Worm (Caenorhabditis elegans) whole organism, L4 larva: ENCODE results near the gene acl-7.
A peak's percentile ranks its signal among the peaks of the same experiment; 100 is the strongest.

Experiments used
- R02D3.7 ChIP-seq: fragments of 150-350 bp; sonication (generic microtip); optimal IDR thresholded peaks from 3 replicates; lab custom pipeline; 2014; ENCODE audit warnings: missing biosample characterization, missing genetic modification characterization
- T20F7.1 ChIP-seq: fragments of 200-800 bp; sonication (Bioruptor generic); optimal IDR thresholded peaks from 2 replicates; lab custom pipeline; 2018; ENCODE audit warnings: mild to moderate bottlenecking, missing genetic modification characterization, missing compliant biosample characterization
- T26A8.4 ChIP-seq: fragments of 200-800 bp; sonication (Bioruptor generic); IDR thresholded peaks from 2 replicates; pipeline ENCODE4 v1.3.6; 2022; ENCODE audit warnings: missing genetic modification characterization, missing compliant biosample characterization
- Y75B8A.6 ChIP-seq: fragments of 200-800 bp; sonication (Bioruptor generic); IDR thresholded peaks from 2 replicates; pipeline ENCODE4 v1.3.6; 2022; ENCODE audit warnings: missing genetic modification reagents, missing genetic modification characterization, missing compliant biosample characterization
- aha-1 ChIP-seq: fragments of 150-350 bp; peaks from one replicate; lab custom pipeline; 2014; ENCODE audit warnings: missing biosample characterization, missing genetic modification characterization
- ama-1 ChIP-seq: fragments of 150-350 bp; optimal IDR thresholded peaks from 2 replicates; lab custom pipeline; 2014; ENCODE audit warnings: inconsistent platforms, mixed read lengths
- ceh-20 ChIP-seq: fragments of 200-800 bp; sonication (Bioruptor generic); IDR thresholded peaks from 2 replicates; pipeline ENCODE4 v1.3.6; 2022; ENCODE audit warnings: missing genetic modification reagents, missing genetic modification characterization, missing compliant biosample characterization
- ceh-44 ChIP-seq: fragments of 200-800 bp; sonication (Bioruptor generic); IDR thresholded peaks from 2 replicates; pipeline ENCODE4 v1.3.6; 2022; ENCODE audit warnings: missing genetic modification reagents, missing genetic modification characterization, missing compliant biosample characterization
- ctbp-1 ChIP-seq: fragments of 200-800 bp; sonication (Bioruptor generic); IDR thresholded peaks from 2 replicates; pipeline ENCODE4 v1.3.6; 2022; ENCODE audit warnings: missing genetic modification reagents, missing genetic modification characterization, missing compliant biosample characterization
- dmd-9 ChIP-seq: fragments of 200-800 bp; sonication (Bioruptor generic); IDR thresholded peaks from 2 replicates; pipeline ENCODE4 v1.3.6; 2022; ENCODE audit warnings: missing genetic modification reagents, missing genetic modification characterization, missing compliant biosample characterization
- dpl-1 ChIP-seq: fragments of 150-350 bp; optimal IDR thresholded peaks from 2 replicates; lab custom pipeline; 2014; ENCODE audit warnings: missing biosample characterization, missing genetic modification reagents, missing genetic modification characterization
- egl-27 ChIP-seq: sonication (generic microtip); optimal IDR thresholded peaks from 3 replicates; lab custom pipeline; 2017; ENCODE audit warnings: missing biosample characterization, missing genetic modification reagents, missing genetic modification characterization
- egl-43 ChIP-seq: fragments of 200-800 bp; sonication (Bioruptor generic); IDR thresholded peaks from 2 replicates; pipeline ENCODE4 v1.3.6; 2022; ENCODE audit warnings: missing genetic modification reagents, missing genetic modification characterization, missing compliant biosample characterization
- gei-8 ChIP-seq: fragments of 200-800 bp; sonication (Bioruptor generic); optimal IDR thresholded peaks from 2 replicates; lab custom pipeline; 2018; ENCODE audit warnings: mild to moderate bottlenecking, missing genetic modification characterization, missing compliant biosample characterization
- hlh-11 ChIP-seq: fragments of 200-800 bp; sonication (Bioruptor generic); optimal IDR thresholded peaks from 2 replicates; lab custom pipeline; 2018; ENCODE audit warnings: mild to moderate bottlenecking, missing genetic modification characterization, missing compliant biosample characterization
- jun-1 ChIP-seq: fragments of 150-350 bp; optimal IDR thresholded peaks from 2 replicates; lab custom pipeline; 2014; ENCODE audit warnings: missing biosample characterization, missing genetic modification reagents, missing genetic modification characterization
- lin-1 ChIP-seq: fragments of 200-800 bp; sonication (Bioruptor generic); IDR thresholded peaks from 2 replicates; pipeline ENCODE4 v1.3.6; 2022; ENCODE audit warnings: missing genetic modification reagents, missing genetic modification characterization, missing compliant biosample characterization
- lin-13 ChIP-seq: fragments of 150-350 bp; optimal IDR thresholded peaks from 2 replicates; lab custom pipeline; 2014; ENCODE audit warnings: missing biosample characterization, missing genetic modification reagents, missing genetic modification characterization
- lin-15B ChIP-seq: fragments of 150-350 bp; sonication (generic microtip); optimal IDR thresholded peaks from 3 replicates; lab custom pipeline; 2014; ENCODE audit warnings: missing biosample characterization, missing genetic modification characterization
- lin-29 ChIP-seq: fragments of 200-800 bp; sonication (Bioruptor generic); IDR thresholded peaks from 2 replicates; pipeline ENCODE4 v1.3.6; 2022; ENCODE audit warnings: missing genetic modification reagents, missing genetic modification characterization, missing compliant biosample characterization
- lin-38 ChIP-seq: fragments of 200-800 bp; sonication (Bioruptor generic); IDR thresholded peaks from 2 replicates; pipeline ENCODE4 v1.3.6; 2022; ENCODE audit warnings: missing genetic modification reagents, missing genetic modification characterization, missing compliant biosample characterization
- lsy-2 ChIP-seq, 2 experiments: fragments of 150-350 bp in 1 of 2; sonication (generic microtip) in 1 of 2; optimal IDR thresholded peaks; 2 replicates each; lab custom pipeline; 2014 to 2017; ENCODE audit warnings: missing biosample characterization in 2 of 2, missing genetic modification characterization in 2 of 2
- madf-5 ChIP-seq, 2 experiments: fragments of 200-800 bp; sonication (Bioruptor generic); IDR thresholded peaks; 2 replicates each; pipeline ENCODE4 v1.3.6; 2022; ENCODE audit warnings: missing compliant biosample characterization in 2 of 2, missing genetic modification characterization in 2 of 2
- mdl-1 ChIP-seq, 2 experiments: fragments of 150-350 bp in 1 of 2; sonication (generic microtip) in 1 of 2; optimal IDR thresholded peaks; 2 replicates each; lab custom pipeline; 2014 to 2017; ENCODE audit warnings: missing biosample characterization in 2 of 2, missing genetic modification characterization in 2 of 2
- mdt-29 ChIP-seq: fragments of 200-800 bp; sonication (Bioruptor generic); IDR thresholded peaks from 2 replicates; pipeline ENCODE4 v1.3.6; 2022; ENCODE audit warnings: missing genetic modification reagents, missing genetic modification characterization, missing compliant biosample characterization
- mes-2 ChIP-seq: sonication (generic microtip); optimal IDR thresholded peaks from 2 replicates; lab custom pipeline; 2016; ENCODE audit warnings: missing genotype, mild to moderate bottlenecking, missing genetic modification characterization, missing compliant biosample characterization; ENCODE audit not compliant: poor library complexity, severe bottlenecking
- mxl-2 ChIP-seq: fragments of 200-800 bp; sonication (Bioruptor generic); conservative IDR thresholded peaks from 2 replicates; pipeline ENCODE4 v1.3.6; 2022; ENCODE audit warnings: missing genetic modification reagents, missing genetic modification characterization, missing compliant biosample characterization
- mxl-3 ChIP-seq: fragments of 200-800 bp; sonication (Bioruptor generic); optimal IDR thresholded peaks from 2 replicates; lab custom pipeline; 2018; ENCODE audit warnings: mild to moderate bottlenecking, missing genetic modification characterization, missing compliant biosample characterization
- nhr-102 ChIP-seq: sonication (generic microtip); optimal IDR thresholded peaks from 2 replicates; lab custom pipeline; 2016; ENCODE audit warnings: mild to moderate bottlenecking, missing genetic modification characterization, moderate library complexity, missing compliant biosample characterization
- nhr-111 ChIP-seq: fragments of 200-800 bp; sonication (Bioruptor generic); optimal IDR thresholded peaks from 2 replicates; lab custom pipeline; 2018; ENCODE audit warnings: mild to moderate bottlenecking, missing genetic modification characterization, missing compliant biosample characterization
- nhr-25 ChIP-seq: sonication (generic microtip); optimal IDR thresholded peaks from 2 replicates; lab custom pipeline; 2017; ENCODE audit warnings: missing genetic modification characterization, mild to moderate bottlenecking, missing compliant biosample characterization, antibody characterized with exemption, moderate library complexity, borderline replicate concordance; ENCODE audit not compliant: insufficient read depth
- nhr-28 ChIP-seq: fragments of 150-350 bp; optimal IDR thresholded peaks from 2 replicates; lab custom pipeline; 2014; ENCODE audit warnings: missing biosample characterization, missing genetic modification characterization
- nhr-6 ChIP-seq: fragments of 150-350 bp; optimal IDR thresholded peaks from 2 replicates; lab custom pipeline; 2014; ENCODE audit warnings: missing biosample characterization, missing genetic modification characterization
- nhr-76 ChIP-seq: fragments of 150-350 bp; optimal IDR thresholded peaks from 2 replicates; lab custom pipeline; 2014; ENCODE audit warnings: missing biosample characterization, missing genetic modification characterization
- php-3 ChIP-seq: fragments of 200-800 bp; sonication (Bioruptor generic); IDR thresholded peaks from 2 replicates; pipeline ENCODE4 v1.3.6; 2022; ENCODE audit warnings: missing genetic modification reagents, missing genetic modification characterization, missing compliant biosample characterization
- pqm-1 ChIP-seq: sonication (generic microtip); optimal IDR thresholded peaks from 2 replicates; lab custom pipeline; 2017; ENCODE audit warnings: missing biosample characterization, missing genetic modification characterization
- saeg-2 ChIP-seq: fragments of 200-800 bp; sonication (Bioruptor generic); IDR thresholded peaks from 2 replicates; pipeline ENCODE4 v1.3.6; 2022; ENCODE audit warnings: missing genetic modification reagents, missing genetic modification characterization, missing compliant biosample characterization
- sdz-12 ChIP-seq: fragments of 200-800 bp; sonication (Bioruptor generic); optimal IDR thresholded peaks from 2 replicates; lab custom pipeline; 2018; ENCODE audit warnings: mild to moderate bottlenecking, missing genetic modification characterization, missing compliant biosample characterization
- set-16 ChIP-seq: fragments of 200-800 bp; sonication (Bioruptor generic); IDR thresholded peaks from 2 replicates; pipeline ENCODE4 v1.3.6; 2022; ENCODE audit warnings: missing genetic modification reagents, missing genetic modification characterization, missing compliant biosample characterization
- snpc-1.2 ChIP-seq: fragments of 200-800 bp; sonication (Bioruptor generic); IDR thresholded peaks from 2 replicates; pipeline ENCODE4 v1.3.6; 2022; ENCODE audit warnings: missing genetic modification reagents, missing genetic modification characterization, missing compliant biosample characterization
- spr-3 ChIP-seq: fragments of 200-800 bp; sonication (Bioruptor generic); optimal IDR thresholded peaks from 2 replicates; lab custom pipeline; 2018; ENCODE audit warnings: mild to moderate bottlenecking, missing genetic modification characterization, missing compliant biosample characterization
- tra-1 ChIP-seq: fragments of 200-800 bp; sonication (Bioruptor generic); IDR thresholded peaks from 2 replicates; pipeline ENCODE4 v1.3.6; 2022; ENCODE audit warnings: missing genetic modification reagents, missing genetic modification characterization, missing compliant biosample characterization
- unc-130 ChIP-seq: sonication (generic microtip); optimal IDR thresholded peaks from 2 replicates; lab custom pipeline; 2016; ENCODE audit warnings: missing genetic modification reagents, missing genetic modification characterization, missing compliant biosample characterization
- vab-7 ChIP-seq: fragments of 200-800 bp; sonication (Bioruptor generic); IDR thresholded peaks from 2 replicates; pipeline ENCODE4 v1.3.6; 2022; ENCODE audit warnings: missing genetic modification reagents, missing genetic modification characterization, missing compliant biosample characterization
- zfp-2 ChIP-seq: sonication (generic microtip); optimal IDR thresholded peaks from 2 replicates; lab custom pipeline; 2016; ENCODE audit warnings: mild to moderate bottlenecking, missing genetic modification characterization, missing compliant biosample characterization
- zfp-3 ChIP-seq: fragments of 200-800 bp; sonication (Bioruptor generic); conservative IDR thresholded peaks from 2 replicates; pipeline ENCODE4 v1.3.6; 2022; ENCODE audit warnings: missing genetic modification reagents, missing genetic modification characterization, missing compliant biosample characterization
- zip-2 ChIP-seq: fragments of 150-350 bp; optimal IDR thresholded peaks from 2 replicates; lab custom pipeline; 2014; ENCODE audit warnings: missing biosample characterization, missing genetic modification characterization

acl-7 gene

DNA sequence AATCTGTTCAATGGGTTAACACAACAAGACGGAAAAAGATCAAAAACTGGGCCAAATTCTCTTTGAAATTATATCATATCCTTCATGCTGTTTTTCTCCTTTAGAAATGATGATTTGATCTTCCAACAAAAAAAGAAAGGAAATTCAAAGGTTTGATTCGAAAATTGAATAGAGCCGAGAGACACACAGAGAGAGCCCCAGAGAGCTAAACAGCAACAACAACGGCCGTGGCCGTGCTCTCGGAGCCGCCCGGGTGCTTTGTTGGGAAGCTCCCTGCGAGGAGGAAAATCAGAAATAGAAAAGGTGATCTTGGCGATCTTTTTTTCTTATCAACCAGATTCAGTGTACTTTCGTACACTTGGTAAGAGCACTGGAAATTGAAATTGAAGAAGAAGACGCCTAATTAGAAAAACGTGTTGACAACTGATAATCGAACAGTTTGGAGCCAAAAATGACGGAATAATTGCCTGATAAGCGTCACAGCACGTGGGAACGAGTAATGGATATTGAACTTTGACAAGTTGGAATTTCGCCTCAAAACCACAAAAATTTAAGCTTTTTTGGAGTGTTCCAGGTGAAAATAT, 19.0 kb downstream of the acl-7 start (continued):
- TF ChIP-seq mxl-2 (GFP tag; lab: Robert Waterston, UW) (no peak), ceh-20 (no peak), T20F7.1 (GFP tag; lab: Kevin White, UChicago) (peak; percentile 27), nhr-111 (GFP tag; lab: Kevin White, UChicago) (no peak), lin-13 (no peak), egl-43 (GFP tag; lab: Robert Waterston, UW) (0 out of 2 replicates have a peak, but pooled peaks have one; percentile 46), nhr-6 (no peak), aha-1 (no peak), snpc-1.2 (GFP tag; lab: Robert Waterston, UW) (peak; percentile 10; the same call in 1 of the 2 replicates), lin-15B (tag; lab: Kevin White, UChicago) (no peak), gei-8 (GFP tag; lab: Kevin White, UChicago) (no peak), sdz-12 (GFP tag; lab: Kevin White, UChicago) (peak; percentile 48), mdt-29 (GFP tag; lab: Robert Waterston, UW) (no peak; the same call in 1 of the 2 replicates), lin-1 (GFP tag; lab: Robert Waterston, UW) (0 out of 2 replicates have a peak, but pooled peaks have one; percentile 15), tra-1 (GFP tag; lab: Robert Waterston, UW) (0 out of 2 replicates have a peak, but pooled peaks have one; percentile 11), nhr-76 (tag; lab: Kevin White, UChicago) (no peak), lin-38 (0 out of 2 replicates have a peak, but pooled peaks have one; percentile 5), nhr-25 (tag; lab: Kevin White, UChicago) (no peak), R02D3.7 (tag; lab: Kevin White, UChicago) (no peak), nhr-28 (peak; percentile 36), zfp-3 (GFP tag; lab: Robert Waterston, UW) (0 out of 2 replicates have a peak, but pooled peaks have one; percentile 17), vab-7 (GFP tag; lab: Robert Waterston, UW) (no peak), egl-27 (tag; lab: Kevin White, UChicago) (no peak), pqm-1 (peak; percentile 37), mdl-1 (tag; optimal IDR thresholded peaks at IDR 0.05; lab: Kevin White, UChicago) (peak in 1 of 2 experiments; percentile 65)
- TF ChIP-seq, all 104 proteins: peak for 24

DNA sequence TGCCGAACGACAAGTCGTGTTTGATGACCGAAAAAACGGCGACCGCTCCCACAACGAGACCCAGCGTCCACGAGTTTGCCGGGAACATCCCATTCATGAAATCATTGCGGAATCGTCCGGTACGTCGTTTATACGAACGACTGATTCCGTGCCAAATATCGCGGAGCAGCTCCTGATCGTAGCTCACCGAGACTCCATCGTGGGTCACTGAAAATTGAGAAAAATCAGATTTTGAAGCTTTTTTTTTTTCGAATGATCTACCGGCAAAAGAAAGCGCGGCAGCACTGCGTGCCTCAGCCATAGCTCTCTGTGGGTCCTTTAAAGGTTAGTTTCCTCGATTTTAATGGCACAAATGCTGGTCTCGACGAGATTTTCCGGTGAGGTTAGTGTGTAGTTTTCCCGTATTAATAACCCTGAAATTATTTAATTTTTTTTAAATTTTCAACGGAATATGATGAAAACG, 20.2 kb downstream of the acl-7 start, which contains the start of gene cpt-1:
Gene cpt-1, minus strand, starts transcription at position 413 of the 463 bp plus-strand sequence.
- TF ChIP-seq mxl-3 (GFP tag; lab: Kevin White, UChicago), result peak; percentile 3
- TF ChIP-seq T26A8.4 (GFP tag; lab: Robert Waterston, UW), result peak; percentile 73
- no peak for TF ChIP-seq dpl-1
- peak; percentile 22; the same call in 1 of the 2 replicates for TF ChIP-seq set-16 (GFP tag; lab: Robert Waterston, UW)
- TF ChIP-seq ceh-44 (GFP tag; lab: Robert Waterston, UW), result no peak
- no peak for TF ChIP-seq lsy-2 (tag; optimal IDR thresholded peaks at IDR 0.05; lab: Kevin White, UChicago)
- no peak for TF ChIP-seq mes-2 (tag; lab: Kevin White, UChicago)
- no peak for TF ChIP-seq ama-1
- TF ChIP-seq aha-1, result peak; percentile 93
- peak; percentile 1 for TF ChIP-seq hlh-11
- TF ChIP-seq pqm-1, result no peak
- TF ChIP-seq zfp-2, result no peak
- peak; percentile 58; the same call in 1 of the 2 replicates for TF ChIP-seq egl-43 (GFP tag; lab: Robert Waterston, UW)

DNA sequence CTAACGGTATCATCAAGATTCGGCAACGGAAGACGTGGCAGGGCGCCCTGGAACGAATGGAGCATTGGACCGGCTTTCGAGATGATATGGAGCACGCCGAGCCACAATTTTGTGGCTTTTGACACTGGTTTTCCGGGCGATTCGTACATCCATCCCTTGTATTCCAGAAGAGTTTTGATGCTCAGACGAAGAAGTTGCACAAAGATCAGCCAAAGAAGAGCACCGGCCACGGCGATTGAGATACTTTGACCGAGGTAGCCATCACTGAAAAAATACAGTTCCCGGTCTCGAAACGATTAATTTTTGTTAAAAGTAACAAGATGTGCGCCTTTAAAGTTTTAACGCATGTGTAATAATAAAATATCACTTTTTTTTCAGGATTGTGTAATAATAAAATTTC, 21.1 kb downstream of the acl-7 start:
- TF ChIP-seq jun-1 (tag; lab: Kevin White, UChicago), result no peak
- TF ChIP-seq Y75B8A.6 (GFP tag; lab: Robert Waterston, UW), result peak; percentile 58; the same call in 1 of the 2 replicates
- TF ChIP-seq dmd-9 (GFP tag; lab: Robert Waterston, UW), result 0 out of 2 replicates have a peak, but pooled peaks have one; percentile 23
- TF ChIP-seq spr-3, result no peak
- TF ChIP-seq lin-38, result peak; percentile 41
- TF ChIP-seq zip-2 (tag; lab: Kevin White, UChicago), result no peak
- peak; percentile 77 for TF ChIP-seq sdz-12 (GFP tag; lab: Kevin White, UChicago)
- TF ChIP-seq lin-29 (GFP tag; lab: Robert Waterston, UW), result 0 out of 2 replicates have a peak, but pooled peaks have one; percentile 35
- TF ChIP-seq ctbp-1 (GFP tag; lab: Robert Waterston, UW), result no peak
- peak; percentile 56; the same call in 1 of the 2 replicates for TF ChIP-seq php-3 (GFP tag; lab: Robert Waterston, UW)
- TF ChIP-seq nhr-102 (tag; lab: Kevin White, UChicago), result no peak
- 0 out of 4 replicates have a peak, but pooled peaks have one; percentile 20 to 60 for TF ChIP-seq madf-5 (GFP tag; IDR thresholded peaks at IDR 0.05; lab: Robert Waterston, UW)
- 0 out of 2 replicates have a peak, but pooled peaks have one; percentile 31 for TF ChIP-seq saeg-2 (GFP tag; lab: Robert Waterston, UW)
- no peak for TF ChIP-seq unc-130
